Fruit fly (Drosophila melanogaster): ENCODE data around the gene Vps16A.

DNA sequence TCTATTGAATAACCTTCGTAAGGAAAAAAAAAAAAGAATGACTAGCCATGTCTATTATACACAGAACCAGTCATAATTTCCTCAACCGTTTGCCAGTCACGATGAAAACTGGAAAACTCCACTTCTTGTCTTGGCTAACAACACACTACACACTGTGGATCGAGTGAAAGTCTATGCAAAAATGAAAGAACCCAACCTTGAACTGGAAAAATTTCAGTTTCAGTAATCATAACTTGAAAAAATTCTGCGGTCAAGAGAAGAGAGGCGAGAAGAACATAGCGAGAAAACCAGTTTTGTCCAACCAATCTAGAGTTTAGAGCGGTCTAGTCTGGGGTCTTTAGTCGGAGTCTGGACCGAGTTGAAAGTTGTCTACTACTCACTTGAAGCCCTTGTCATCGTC, 49.2 kb upstream of the Vps16A start:
- TF ChIP-seq pan (optimal IDR thresholded peaks at IDR 0.05) (no peak), rgr (GFP tag; optimal IDR thresholded peaks at IDR 0.05) (no peak), Dfd (GFP tag; optimal IDR thresholded peaks at IDR 0.05) (no peak), h (GFP tag; optimal IDR thresholded peaks at IDR 0.05) (no peak), Dif (GFP tag; optimal IDR thresholded peaks at IDR 0.05; ENCODE audit: partially characterized antibody) (no peak), ey (GFP tag; optimal IDR thresholded peaks at IDR 0.05) (no peak), lola (GFP tag; optimal IDR thresholded peaks at IDR 0.05) (no peak), psq (GFP tag; optimal IDR thresholded peaks at IDR 0.05) (no peak), usp (GFP tag; optimal IDR thresholded peaks at IDR 0.05) (no peak), CG32264 (GFP tag; optimal IDR thresholded peaks at IDR 0.05) (no peak), brk (GFP tag; optimal IDR thresholded peaks at IDR 0.05) (no peak), OdsH (GFP tag; optimal IDR thresholded peaks at IDR 0.05) (no peak), dsf (GFP tag; optimal IDR thresholded peaks at IDR 0.05; ENCODE audit: borderline replicate concordance) (no peak)

Data from whole organism, wandering third instar larva.